Worm (Caenorhabditis elegans) whole organism, late embryonic: ENCODE measurements around the gene btb-12.
"Not testable (repeated sequence)": the region's sequence is repeated elsewhere in the genome, so short reads cannot be mapped to it uniquely, and the experiment has no call there.

Source experiments
- ceh-30 ChIP-seq: fragments of 150-350 bp; optimal IDR thresholded peaks from 2 replicates; lab custom pipeline; 2014; ENCODE audit warnings: missing biosample characterization, missing genetic modification characterization
- fkh-6 ChIP-seq: sonication (generic microtip); optimal IDR thresholded peaks from 2 replicates; lab custom pipeline; 2016; ENCODE audit warnings: missing genetic modification characterization, missing compliant biosample characterization
- unc-55 ChIP-seq: sonication (generic microtip); optimal IDR thresholded peaks from 2 replicates; lab custom pipeline; 2017; ENCODE audit warnings: missing biosample characterization, missing genetic modification reagents, missing genetic modification characterization
- ztf-16 ChIP-seq: sonication (generic microtip); optimal IDR thresholded peaks from 2 replicates; lab custom pipeline; 2017; ENCODE audit warnings: missing genetic modification characterization, missing compliant biosample characterization

DNA sequence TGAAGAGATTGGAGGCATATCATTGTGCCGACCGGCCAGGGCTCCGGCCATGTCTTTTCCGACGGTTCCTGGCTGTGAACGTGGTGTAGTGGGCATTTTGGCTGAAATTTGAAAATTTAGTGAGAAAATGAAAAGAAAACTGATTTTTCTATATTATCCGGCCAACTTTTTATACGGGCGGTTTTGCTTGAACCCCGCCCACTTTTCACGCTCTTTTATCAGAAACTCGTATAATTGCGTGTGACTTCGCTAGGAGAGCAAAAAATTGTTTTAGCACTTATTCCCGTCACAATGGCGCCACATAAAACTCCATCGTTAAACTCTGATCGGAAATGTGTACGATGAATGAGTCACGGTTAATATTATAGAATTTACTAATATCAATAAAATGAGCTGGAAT lies 22.8 kb upstream of the btb-12 start, which contains the start of gene C08E3.13:
- TF ChIP-seq ceh-30 (tag; lab: Kevin White, UChicago); unc-55 (GFP tag; lab: Kevin White, UChicago); ztf-16 (tag; lab: Kevin White, UChicago); fkh-6 (tag; lab: Kevin White, UChicago): not testable (repeated sequence)
